Fruit fly (Drosophila melanogaster): ENCODE results near the gene spz.

DNA sequence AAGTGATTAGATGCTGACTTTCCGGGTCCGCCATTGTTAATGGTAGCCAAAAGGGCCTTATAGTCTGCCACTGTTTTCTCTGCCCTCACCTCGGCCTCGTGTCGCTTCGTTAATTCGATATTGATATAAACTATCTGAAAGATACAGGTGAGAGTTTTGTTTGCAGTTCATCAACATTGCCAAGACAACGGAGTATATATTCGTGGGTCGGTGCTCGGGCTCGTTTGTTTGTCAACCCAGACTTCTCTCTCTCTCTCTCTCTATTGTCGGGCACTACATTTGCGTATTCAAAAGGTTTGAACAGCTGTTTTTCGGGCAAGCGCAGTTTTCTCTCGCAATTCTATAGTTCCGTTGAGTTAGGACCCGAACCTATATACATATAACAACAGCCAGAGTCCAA, 2.5 kb downstream of the spz start:
- TF ChIP-seq CG8478 (optimal IDR thresholded peaks at IDR 0.05) = no peak
- TF ChIP-seq CTCF (optimal IDR thresholded peaks at IDR 0.05) = no peak

Measured in S2 (cell line).